Worm (Caenorhabditis elegans) whole organism, late embryonic: ENCODE measurements around the gene cpna-5.

Experiments
- ceh-34 ChIP-seq: sonication (generic microtip); optimal IDR thresholded peaks from 2 replicates; lab custom pipeline; 2016; ENCODE audit warnings: mild to moderate bottlenecking, missing genetic modification characterization, missing compliant biosample characterization
- pax-1 ChIP-seq: fragments of 150-350 bp; optimal IDR thresholded peaks from 2 replicates; lab custom pipeline; 2014; ENCODE audit warnings: missing biosample characterization, missing genetic modification characterization
- pha-4 ChIP-seq: fragments of 150-350 bp; optimal IDR thresholded peaks from 2 replicates; lab custom pipeline; 2018; ENCODE audit warnings: missing biosample characterization, missing genetic modification reagents, missing genetic modification characterization
- pqm-1 ChIP-seq: sonication (generic microtip); optimal IDR thresholded peaks from 2 replicates; lab custom pipeline; 2016; ENCODE audit warnings: missing genetic modification characterization, missing compliant biosample characterization

DNA sequence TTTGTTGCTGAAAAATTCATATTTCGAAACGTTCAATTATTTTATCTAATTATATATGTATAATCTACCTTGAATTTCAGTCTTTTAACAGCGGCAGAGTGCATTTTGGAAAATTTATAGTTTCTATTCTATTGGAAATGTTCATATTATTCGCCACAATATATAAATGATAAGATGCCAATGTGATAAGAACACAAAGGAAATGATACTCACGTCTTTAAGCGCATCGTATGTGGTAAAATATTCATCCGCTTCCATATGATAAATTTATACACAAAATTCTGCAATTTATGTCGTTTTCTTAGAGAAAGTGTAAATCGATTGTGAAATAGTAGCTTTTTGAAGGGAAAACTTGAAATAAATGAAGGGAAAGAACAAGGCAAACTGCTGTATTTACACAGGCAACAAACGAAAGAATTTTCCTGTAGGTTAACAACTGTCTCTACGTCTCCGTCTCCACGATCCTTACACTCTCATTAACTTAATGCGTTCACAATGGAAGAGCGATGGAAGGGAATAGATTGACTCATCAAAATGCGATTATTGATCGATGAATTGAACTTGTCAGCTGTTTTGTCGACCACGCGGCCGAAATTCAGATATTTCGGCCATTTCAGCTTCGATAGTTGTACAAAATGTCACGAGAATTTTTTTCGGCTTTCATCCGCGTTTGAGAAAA lies 56.2 kb downstream of the cpna-5 start, which contains the start of gene alfa-1:
- no peak for TF ChIP-seq ceh-34 (tag; lab: Kevin White, UChicago)
- no peak for TF ChIP-seq pha-4
- no peak for TF ChIP-seq pax-1
- TF ChIP-seq pqm-1 = no peak
